Fruit fly (Drosophila melanogaster) whole organism, embryonic: ENCODE results near the gene CG2955.

Experiments
- Atf6 ChIP-seq: fragments of 200-800 bp; sonication (Bioruptor generic); IDR thresholded peaks from 2 replicates; pipeline ENCODE4 v1.3.6; 2022; ENCODE audit warnings: missing biosample characterization, missing genetic modification characterization
- BEAF-32 ChIP-seq: fragments of 200-800 bp; sonication (Bioruptor generic); optimal IDR thresholded peaks from 3 replicates; lab custom pipeline; 2017; ENCODE audit warnings: missing biosample characterization, missing genetic modification characterization, mild to moderate bottlenecking, moderate library complexity, missing genetic modification reagents
- CG10979 ChIP-seq: fragments of 200-800 bp; sonication (Bioruptor generic); optimal IDR thresholded peaks from 2 replicates; lab custom pipeline; 2018; ENCODE audit warnings: missing biosample characterization, mild to moderate bottlenecking, missing genetic modification characterization, moderate library complexity
- CG13894 ChIP-seq: fragments of 200-800 bp; sonication (Bioruptor generic); optimal IDR thresholded peaks from 3 replicates; lab custom pipeline; 2018; ENCODE audit warnings: missing biosample characterization, mild to moderate bottlenecking, missing genetic modification characterization, moderate library complexity
- CG14014 ChIP-seq: fragments of 200-800 bp; sonication (Bioruptor generic); IDR thresholded peaks from 2 replicates; pipeline ENCODE4 v1.3.6; 2022; ENCODE audit warnings: missing biosample characterization, missing genetic modification characterization
- CG14710 ChIP-seq: fragments of 200-800 bp; sonication (Bioruptor generic); optimal IDR thresholded peaks from 3 replicates; lab custom pipeline; 2019; ENCODE audit warnings: missing biosample characterization, mild to moderate bottlenecking, missing genetic modification characterization, moderate library complexity
- CG17568 ChIP-seq: fragments of 200-800 bp; sonication (Bioruptor generic); optimal IDR thresholded peaks from 2 replicates; lab custom pipeline; 2018; ENCODE audit warnings: missing biosample characterization, mild to moderate bottlenecking, missing genetic modification characterization, moderate library complexity
- CG17802 ChIP-seq: fragments of 200-800 bp; sonication (Bioruptor generic); optimal IDR thresholded peaks from 2 replicates; lab custom pipeline; 2018; ENCODE audit warnings: missing biosample characterization, mild to moderate bottlenecking, missing genetic modification characterization, moderate library complexity
- CG17829 ChIP-seq: fragments of 200-800 bp; optimal IDR thresholded peaks from 2 replicates; lab custom pipeline; 2019; ENCODE audit warnings: missing biosample characterization, mild to moderate bottlenecking, missing genetic modification characterization, moderate library complexity
- CG2116 ChIP-seq: fragments of 200-800 bp; sonication (Bioruptor generic); optimal IDR thresholded peaks from 3 replicates; lab custom pipeline; 2018; ENCODE audit warnings: missing biosample characterization, mild to moderate bottlenecking, missing genetic modification characterization
- CG30431 ChIP-seq: fragments of 200-800 bp; sonication (Bioruptor generic); optimal IDR thresholded peaks from 2 replicates; lab custom pipeline; 2017; ENCODE audit warnings: missing biosample characterization, missing genetic modification characterization
- CG4282 ChIP-seq: fragments of 200-800 bp; sonication (Bioruptor generic); optimal IDR thresholded peaks from 2 replicates; lab custom pipeline; 2016; ENCODE audit warnings: missing biosample characterization, missing genetic modification characterization
- CG4360 ChIP-seq: fragments of 200-800 bp; sonication (Bioruptor generic); IDR thresholded peaks from 2 replicates; pipeline ENCODE4 v1.3.6; 2022; ENCODE audit warnings: missing biosample characterization, missing genetic modification characterization
- Chrac-16 ChIP-seq: fragments of 200-800 bp; sonication (Bioruptor generic); optimal IDR thresholded peaks from 3 replicates; lab custom pipeline; 2016; ENCODE audit warnings: missing biosample characterization, missing genetic modification characterization
- D19A ChIP-seq: fragments of 200-800 bp; optimal IDR thresholded peaks from 3 replicates; lab custom pipeline; 2019; ENCODE audit warnings: missing biosample characterization, mild to moderate bottlenecking, missing genetic modification characterization, moderate library complexity
- Dek ChIP-seq: fragments of 200-800 bp; sonication (Bioruptor generic); optimal IDR thresholded peaks from 3 replicates; lab custom pipeline; 2019; ENCODE audit warnings: missing biosample characterization, mild to moderate bottlenecking, missing genetic modification characterization, moderate library complexity
- Dp ChIP-seq: fragments of 200-800 bp; sonication (Bioruptor generic); optimal IDR thresholded peaks from 2 replicates; lab custom pipeline; 2018; ENCODE audit warnings: missing biosample characterization, mild to moderate bottlenecking, missing genetic modification characterization, moderate library complexity
- E2f1 ChIP-seq: fragments of 200-800 bp; sonication (Bioruptor generic); IDR thresholded peaks from 2 replicates; pipeline ENCODE4 v1.3.6; 2022; ENCODE audit warnings: missing biosample characterization, missing genetic modification characterization
- Fer1 ChIP-seq: fragments of 200-800 bp; sonication (Bioruptor generic); optimal IDR thresholded peaks from 2 replicates; lab custom pipeline; 2017; ENCODE audit warnings: missing biosample characterization, mild to moderate bottlenecking, missing genetic modification characterization
- Fer3 ChIP-seq: fragments of 200-800 bp; sonication (Bioruptor generic); optimal IDR thresholded peaks from 2 replicates; lab custom pipeline; 2018; ENCODE audit warnings: missing biosample characterization, mild to moderate bottlenecking, missing genetic modification characterization, moderate library complexity
- HLHmδ ChIP-seq: fragments of 200-800 bp; sonication (Bioruptor generic); optimal IDR thresholded peaks from 2 replicates; lab custom pipeline; 2018; ENCODE audit warnings: missing biosample characterization, mild to moderate bottlenecking, missing genetic modification characterization, moderate library complexity
- Hr39 ChIP-seq: fragments of >200 bp; optimal IDR thresholded peaks from 2 replicates; lab custom pipeline; 2017
- Hr51 ChIP-seq, 2 experiments: fragments of 200-800 bp; sonication (Bioruptor generic); optimal IDR thresholded peaks; 2 replicates in 1 of 2; 3 replicates in 1 of 2; lab custom pipeline; 2016 to 2018; ENCODE audit warnings: missing biosample characterization in 2 of 2, missing genetic modification characterization in 2 of 2, mild to moderate bottlenecking in 1 of 2, moderate library complexity in 1 of 2
- Hsf ChIP-seq: fragments of 200-800 bp; sonication (Bioruptor generic); optimal IDR thresholded peaks from 3 replicates; lab custom pipeline; 2016; ENCODE audit warnings: missing biosample characterization, missing genetic modification characterization
- Kr ChIP-seq: fragments of 200-800 bp; sonication (Bioruptor generic); optimal IDR thresholded peaks from 2 replicates; lab custom pipeline; 2017; ENCODE audit warnings: missing biosample characterization, mild to moderate bottlenecking, missing genetic modification characterization
- Lhr ChIP-seq: fragments of 200-800 bp; sonication (Bioruptor generic); optimal IDR thresholded peaks from 3 replicates; lab custom pipeline; 2017; ENCODE audit warnings: mild to moderate bottlenecking, missing biosample characterization, missing genetic modification reagents, missing genetic modification characterization
- Myb ChIP-seq: fragments of 200-800 bp; sonication (Bioruptor generic); optimal IDR thresholded peaks from 2 replicates; lab custom pipeline; 2016; ENCODE audit warnings: missing biosample characterization, missing genetic modification characterization
- Taf1 ChIP-seq: fragments of 200-800 bp; sonication (Bioruptor generic); IDR thresholded peaks from 2 replicates; pipeline ENCODE4 v1.3.6; 2022; ENCODE audit warnings: missing biosample characterization, missing genetic modification characterization
- Usf ChIP-seq: fragments of 200-800 bp; sonication (Bioruptor generic); optimal IDR thresholded peaks from 2 replicates; lab custom pipeline; 2017; ENCODE audit warnings: missing genotype, missing biosample characterization, missing genetic modification characterization
- Xrp1 ChIP-seq: fragments of 200-800 bp; sonication (Bioruptor generic); IDR thresholded peaks from 2 replicates; pipeline ENCODE4 v1.3.6; 2022; ENCODE audit warnings: missing biosample characterization, missing genetic modification characterization
- YL-1 ChIP-seq: fragments of 200-800 bp; sonication (Bioruptor generic); optimal IDR thresholded peaks from 3 replicates; lab custom pipeline; 2017; ENCODE audit warnings: missing biosample characterization, mild to moderate bottlenecking, missing genetic modification characterization
- abd-A ChIP-seq: fragments of 200-800 bp; sonication (Bioruptor generic); optimal IDR thresholded peaks from 3 replicates; lab custom pipeline; 2019; ENCODE audit warnings: missing biosample characterization, mild to moderate bottlenecking, missing genetic modification characterization, moderate library complexity
- bab2 ChIP-seq: fragments of 200-800 bp; sonication (Bioruptor generic); optimal IDR thresholded peaks from 2 replicates; lab custom pipeline; 2016; ENCODE audit warnings: missing biosample characterization, missing genetic modification characterization
- bigmax ChIP-seq: fragments of 200-800 bp; sonication (Bioruptor generic); optimal IDR thresholded peaks from 2 replicates; lab custom pipeline; 2018; ENCODE audit warnings: missing biosample characterization, mild to moderate bottlenecking, missing genetic modification characterization
- dan ChIP-seq: fragments of 200-800 bp; sonication (Bioruptor generic); IDR thresholded peaks from 2 replicates; pipeline ENCODE4 v1.3.6; 2022; ENCODE audit warnings: missing biosample characterization, missing genetic modification characterization
- ems ChIP-seq: fragments of 200-800 bp; sonication (Bioruptor generic); optimal IDR thresholded peaks from 3 replicates; lab custom pipeline; 2016; ENCODE audit warnings: missing biosample characterization, missing genetic modification characterization
- eyg ChIP-seq: fragments of 200-800 bp; sonication (Bioruptor generic); optimal IDR thresholded peaks from 3 replicates; lab custom pipeline; 2016; ENCODE audit warnings: missing biosample characterization, missing genetic modification characterization
- fu2 ChIP-seq: fragments of 200-800 bp; sonication (Bioruptor generic); optimal IDR thresholded peaks from 2 replicates; lab custom pipeline; 2016; ENCODE audit warnings: missing biosample characterization, missing genetic modification characterization
- gfzf ChIP-seq: fragments of 200-800 bp; sonication (Bioruptor generic); optimal IDR thresholded peaks from 2 replicates; lab custom pipeline; 2016; ENCODE audit warnings: missing biosample characterization, mild to moderate bottlenecking, missing genetic modification characterization, moderate library complexity
- gsb ChIP-seq: fragments of 200-800 bp; sonication (Bioruptor generic); IDR thresholded peaks from 2 replicates; pipeline ENCODE4 v1.3.6; 2022; ENCODE audit warnings: missing biosample characterization, missing genetic modification characterization
- gt ChIP-seq: fragments of 200-800 bp; sonication (Bioruptor generic); IDR thresholded peaks from 2 replicates; pipeline ENCODE4 v1.3.6; 2022; ENCODE audit warnings: missing biosample characterization, missing genetic modification characterization
- kah ChIP-seq: fragments of 200-800 bp; sonication (Bioruptor generic); optimal IDR thresholded peaks from 2 replicates; lab custom pipeline; 2018; ENCODE audit warnings: missing biosample characterization, mild to moderate bottlenecking, missing genetic modification characterization
- lilli ChIP-seq: fragments of 200-800 bp; sonication (Bioruptor generic); optimal IDR thresholded peaks from 3 replicates; lab custom pipeline; 2016; ENCODE audit warnings: missing biosample characterization, missing genetic modification characterization
- luna ChIP-seq: fragments of 200-800 bp; sonication (Bioruptor generic); optimal IDR thresholded peaks from 2 replicates; lab custom pipeline; 2016; ENCODE audit warnings: missing biosample characterization, missing genetic modification characterization
- repo ChIP-seq: fragments of 200-800 bp; sonication (Bioruptor generic); optimal IDR thresholded peaks from 2 replicates; lab custom pipeline; 2016; ENCODE audit warnings: missing biosample characterization, missing genetic modification characterization
- scrt ChIP-seq: fragments of 200-800 bp; sonication (Bioruptor generic); optimal IDR thresholded peaks from 2 replicates; lab custom pipeline; 2018; ENCODE audit warnings: missing biosample characterization, mild to moderate bottlenecking, missing genetic modification characterization, moderate library complexity
- slou ChIP-seq: fragments of 200-800 bp; sonication (Bioruptor generic); optimal IDR thresholded peaks from 3 replicates; lab custom pipeline; 2016; ENCODE audit warnings: missing biosample characterization, missing genetic modification characterization
- slp2 ChIP-seq: fragments of 200-800 bp; sonication (Bioruptor generic); optimal IDR thresholded peaks from 2 replicates; lab custom pipeline; 2016; ENCODE audit warnings: missing biosample characterization, missing genetic modification characterization

The CG2955 gene

dm6 chr2L:4123050-4123449 is 26.0 kb upstream of the CG2955 start:
- TF ChIP-seq abd-A (tag; lab: Kevin White, UChicago) (no peak), CG4360 (GFP tag; lab: Robert Waterston, UW) (peak; percentile 95)
- TF ChIP-seq, all 482 proteins: peak for 1

- no peak for TF ChIP-seq bigmax (GFP tag; lab: Kevin White, UChicago)
- no peak for TF ChIP-seq Atf6 (GFP tag; lab: Robert Waterston, UW)
- no peak for TF ChIP-seq eyg (GFP tag; lab: Kevin White, UChicago)
- TF ChIP-seq gfzf (GFP tag; lab: Kevin White, UChicago), result no peak
- peak in 1 of 2 experiments; percentile 70 for TF ChIP-seq Hr51 (GFP tag; optimal IDR thresholded peaks at IDR 0.05; lab: Kevin White, UChicago)
- TF ChIP-seq CG17829 (tag; lab: Kevin White, UChicago), result peak; percentile 76
- peak; percentile 33 for TF ChIP-seq CG17802 (tag; lab: Kevin White, UChicago)
- TF ChIP-seq Myb, result no peak
- no peak for TF ChIP-seq gt
- TF ChIP-seq E2f1 (GFP tag; lab: Robert Waterston, UW), result peak; percentile 48
- TF ChIP-seq Taf1 (GFP tag; lab: Robert Waterston, UW), result no peak
- TF ChIP-seq luna (GFP tag; lab: Kevin White, UChicago), result no peak
- peak; percentile 56 for TF ChIP-seq bab2 (GFP tag; lab: Kevin White, UChicago)
- no peak for TF ChIP-seq fu2 (GFP tag; lab: Kevin White, UChicago)
- peak; percentile 42 for TF ChIP-seq scrt (GFP tag; lab: Kevin White, UChicago)
- no peak for TF ChIP-seq Kr (GFP tag; lab: Kevin White, UChicago)
- TF ChIP-seq Lhr (GFP tag; lab: Kevin White, UChicago), result peak; percentile 6
- TF ChIP-seq CG30431 (GFP tag; lab: Kevin White, UChicago), result peak; percentile 39
- peak; percentile 12 for TF ChIP-seq CG13894 (tag; lab: Kevin White, UChicago)
- no peak for TF ChIP-seq slp2 (GFP tag; lab: Kevin White, UChicago)
- peak; percentile 9 for TF ChIP-seq lilli (GFP tag; lab: Kevin White, UChicago)
- peak; percentile 56 for TF ChIP-seq Fer3 (tag; lab: Kevin White, UChicago)
- peak; percentile 46 for TF ChIP-seq slou (GFP tag; lab: Kevin White, UChicago)
- TF ChIP-seq kah (GFP tag; lab: Kevin White, UChicago), result peak; percentile 31
- peak; percentile 69 for TF ChIP-seq Fer1 (GFP tag; lab: Kevin White, UChicago)
- no peak for TF ChIP-seq Dp (GFP tag; lab: Kevin White, UChicago)
- no peak for TF ChIP-seq HLHmδ (GFP tag; lab: Kevin White, UChicago)
- peak; percentile 21 for TF ChIP-seq Dek (tag; lab: Kevin White, UChicago)
- TF ChIP-seq CG14710, result peak; percentile 82
- no peak for TF ChIP-seq gsb (GFP tag; lab: Robert Waterston, UW)
- peak; percentile 4 for TF ChIP-seq CG2116 (GFP tag; lab: Kevin White, UChicago)
- TF ChIP-seq repo, result no peak
- TF ChIP-seq BEAF-32 (GFP tag; lab: Kevin White, UChicago), result no peak
- no peak for TF ChIP-seq Usf (GFP tag; lab: Kevin White, UChicago)
- peak; percentile 60 for TF ChIP-seq D19A
- no peak for TF ChIP-seq CG4282
- TF ChIP-seq Chrac-16, result peak; percentile 40
- peak; percentile 20; the same call in 1 of the 2 replicates for TF ChIP-seq CG14014
- peak; percentile 87 for TF ChIP-seq CG10979
- TF ChIP-seq Hr39 (lab: Kevin White, UChicago), result no peak
- no peak for TF ChIP-seq dan (GFP tag; lab: Robert Waterston, UW)
- TF ChIP-seq YL-1 (GFP tag; lab: Kevin White, UChicago), result no peak
- TF ChIP-seq Hsf, result peak; percentile 34
- TF ChIP-seq ems (GFP tag; lab: Kevin White, UChicago), result no peak
- peak; percentile 85 for TF ChIP-seq Xrp1 (GFP tag; lab: Robert Waterston, UW)
- peak; percentile 12 for TF ChIP-seq CG17568 (GFP tag; lab: Kevin White, UChicago)
These were observed 24.3 kb upstream of the CG2955 start for dm6 chr2L:4124629-4125350.
